Fruit fly (Drosophila melanogaster) whole organism, embryonic: ENCODE results near the gene CG31381.

Experiments used
- Bdp1 ChIP-seq: fragments of 200-800 bp; sonication (Bioruptor generic); optimal IDR thresholded peaks from 3 replicates; lab custom pipeline; 2016; ENCODE audit warnings: missing biosample characterization, missing genetic modification characterization
- Bgb ChIP-seq: fragments of 200-800 bp; sonication (Bioruptor generic); IDR thresholded peaks from 2 replicates; pipeline ENCODE4 v1.3.6; 2022; ENCODE audit warnings: missing biosample characterization, missing genetic modification characterization; ENCODE audit not compliant: partially characterized antibody
- BtbVII ChIP-seq: fragments of 200-800 bp; sonication (Bioruptor generic); optimal IDR thresholded peaks from 3 replicates; lab custom pipeline; 2017; ENCODE audit warnings: missing biosample characterization, mild to moderate bottlenecking, missing genetic modification characterization
- CG11560 ChIP-seq: fragments of 200-800 bp; sonication (Bioruptor generic); IDR thresholded peaks from 3 replicates; pipeline ENCODE4 v1.3.6; 2022; ENCODE audit warnings: missing biosample characterization, missing genetic modification characterization
- CG14014 ChIP-seq: fragments of 200-800 bp; sonication (Bioruptor generic); IDR thresholded peaks from 2 replicates; pipeline ENCODE4 v1.3.6; 2022; ENCODE audit warnings: missing biosample characterization, missing genetic modification characterization
- CG14050 ChIP-seq: fragments of 200-800 bp; sonication (Bioruptor generic); IDR thresholded peaks from 3 replicates; pipeline ENCODE4 v1.3.6; 2022; ENCODE audit warnings: missing biosample characterization, missing genetic modification characterization
- CG16779 ChIP-seq: fragments of 200-800 bp; sonication (Bioruptor generic); IDR thresholded peaks from 2 replicates; pipeline ENCODE4 v1.3.6; 2022; ENCODE audit warnings: missing biosample characterization, missing genetic modification characterization
- CG30403 ChIP-seq: fragments of 200-800 bp; sonication (Bioruptor generic); optimal IDR thresholded peaks from 3 replicates; lab custom pipeline; 2016; ENCODE audit warnings: missing biosample characterization, missing genetic modification characterization
- CG33557 ChIP-seq: fragments of 200-800 bp; sonication (Bioruptor generic); optimal IDR thresholded peaks from 2 replicates; lab custom pipeline; 2019; ENCODE audit warnings: missing biosample characterization, mild to moderate bottlenecking, missing genetic modification characterization, moderate library complexity
- CG3838 ChIP-seq: fragments of 200-800 bp; sonication (Bioruptor generic); optimal IDR thresholded peaks from 3 replicates; lab custom pipeline; 2016; ENCODE audit warnings: missing biosample characterization, missing genetic modification characterization
- CG42726 ChIP-seq: fragments of 200-800 bp; sonication (Bioruptor generic); IDR thresholded peaks from 2 replicates; pipeline ENCODE4 v1.3.6; 2022; ENCODE audit warnings: missing biosample characterization, missing genetic modification characterization; ENCODE audit not compliant: partially characterized antibody
- CG4617 ChIP-seq: fragments of 200-800 bp; sonication (Bioruptor generic); optimal IDR thresholded peaks from 3 replicates; lab custom pipeline; 2016; ENCODE audit warnings: missing biosample characterization, missing genetic modification characterization, borderline replicate concordance
- CG5180 ChIP-seq: fragments of 200-800 bp; sonication (Bioruptor generic); optimal IDR thresholded peaks from 3 replicates; lab custom pipeline; 2017; ENCODE audit warnings: missing biosample characterization, missing genetic modification characterization, mild to moderate bottlenecking, moderate library complexity, missing genetic modification reagents
- CG6254 ChIP-seq: fragments of 200-800 bp; sonication (Bioruptor generic); optimal IDR thresholded peaks from 3 replicates; lab custom pipeline; 2017; ENCODE audit warnings: mild to moderate bottlenecking, missing biosample characterization, missing genetic modification reagents, missing genetic modification characterization
- CG8359 ChIP-seq: fragments of 200-800 bp; sonication (Bioruptor generic); optimal IDR thresholded peaks from 2 replicates; lab custom pipeline; 2017; ENCODE audit warnings: missing biosample characterization, mild to moderate bottlenecking, missing genetic modification characterization, borderline replicate concordance
- CG8388 ChIP-seq: fragments of 200-800 bp; sonication (Bioruptor generic); optimal IDR thresholded peaks from 2 replicates; lab custom pipeline; 2019; ENCODE audit warnings: missing biosample characterization, mild to moderate bottlenecking, missing genetic modification characterization, moderate library complexity
- CoRest ChIP-seq: fragments of 200-800 bp; sonication (Bioruptor generic); optimal IDR thresholded peaks from 3 replicates; lab custom pipeline; 2018; ENCODE audit warnings: missing biosample characterization, mild to moderate bottlenecking, missing genetic modification characterization, moderate library complexity
- CrebB ChIP-seq: fragments of 200-800 bp; sonication (Bioruptor generic); optimal IDR thresholded peaks from 3 replicates; lab custom pipeline; 2018; ENCODE audit warnings: missing biosample characterization, mild to moderate bottlenecking, missing genetic modification characterization
- Drgx ChIP-seq: fragments of 200-800 bp; sonication (Bioruptor generic); IDR thresholded peaks from 2 replicates; pipeline ENCODE4 v1.3.6; 2022; ENCODE audit warnings: missing biosample characterization, missing genetic modification characterization
- Ets65A ChIP-seq: fragments of 200-800 bp; sonication (Bioruptor generic); peaks from one replicate; lab custom pipeline; 2016; ENCODE audit warnings: missing biosample characterization, missing genetic modification characterization
- HLHmδ ChIP-seq: fragments of 200-800 bp; sonication (Bioruptor generic); optimal IDR thresholded peaks from 2 replicates; lab custom pipeline; 2018; ENCODE audit warnings: missing biosample characterization, mild to moderate bottlenecking, missing genetic modification characterization, moderate library complexity
- Hr3 ChIP-seq: fragments of 200-800 bp; sonication (Bioruptor generic); optimal IDR thresholded peaks from 3 replicates; lab custom pipeline; 2016; ENCODE audit warnings: missing biosample characterization, missing genetic modification characterization
- Kr ChIP-seq: fragments of 200-800 bp; sonication (Bioruptor generic); optimal IDR thresholded peaks from 2 replicates; lab custom pipeline; 2017; ENCODE audit warnings: missing biosample characterization, mild to moderate bottlenecking, missing genetic modification characterization
- Lhr ChIP-seq: fragments of 200-800 bp; sonication (Bioruptor generic); optimal IDR thresholded peaks from 3 replicates; lab custom pipeline; 2017; ENCODE audit warnings: mild to moderate bottlenecking, missing biosample characterization, missing genetic modification reagents, missing genetic modification characterization
- Mad ChIP-seq: fragments of 200-800 bp; sonication (Bioruptor generic); optimal IDR thresholded peaks from 2 replicates; lab custom pipeline; 2016; ENCODE audit warnings: missing biosample characterization, missing genetic modification characterization
- NfI ChIP-seq: fragments of 200-800 bp; sonication (Bioruptor generic); optimal IDR thresholded peaks from 3 replicates; lab custom pipeline; 2018; ENCODE audit warnings: missing biosample characterization, mild to moderate bottlenecking, missing genetic modification characterization, moderate library complexity
- Oaz ChIP-seq: fragments of 200-800 bp; sonication (Bioruptor generic); IDR thresholded peaks from 2 replicates; pipeline ENCODE4 v1.3.6; 2022; ENCODE audit warnings: missing biosample characterization, missing genetic modification characterization
- Ravus ChIP-seq: fragments of 200-800 bp; sonication (Bioruptor generic); IDR thresholded peaks from 2 replicates; pipeline ENCODE4 v1.3.6; 2022; ENCODE audit warnings: missing biosample characterization, missing genetic modification characterization
- Spps ChIP-seq: fragments of 200-800 bp; sonication (Bioruptor generic); optimal IDR thresholded peaks from 2 replicates; lab custom pipeline; 2018; ENCODE audit warnings: missing biosample characterization, mild to moderate bottlenecking, missing genetic modification characterization
- ac ChIP-seq: fragments of 200-800 bp; sonication (Bioruptor generic); optimal IDR thresholded peaks from 3 replicates; lab custom pipeline; 2017; ENCODE audit warnings: missing biosample characterization, mild to moderate bottlenecking, missing genetic modification characterization
- bab2 ChIP-seq: fragments of 200-800 bp; sonication (Bioruptor generic); optimal IDR thresholded peaks from 2 replicates; lab custom pipeline; 2016; ENCODE audit warnings: missing biosample characterization, missing genetic modification characterization
- cg ChIP-seq: fragments of 200-800 bp; sonication (Bioruptor generic); optimal IDR thresholded peaks from 3 replicates; lab custom pipeline; 2019; ENCODE audit warnings: missing biosample characterization, mild to moderate bottlenecking, missing genetic modification characterization, moderate library complexity
- crol ChIP-seq: fragments of 200-800 bp; sonication (Bioruptor generic); IDR thresholded peaks from 2 replicates; pipeline ENCODE4 v1.3.6; 2022; ENCODE audit warnings: missing biosample characterization, missing genetic modification characterization
- danr ChIP-seq: fragments of 200-800 bp; sonication (Bioruptor generic); IDR thresholded peaks from 2 replicates; pipeline ENCODE4 v1.3.6; 2022; ENCODE audit warnings: missing biosample characterization, missing genetic modification characterization
- gsb-n ChIP-seq: fragments of 200-800 bp; sonication (Bioruptor generic); optimal IDR thresholded peaks from 3 replicates; lab custom pipeline; 2018; ENCODE audit warnings: missing biosample characterization, mild to moderate bottlenecking, missing genetic modification characterization
- gt ChIP-seq: fragments of 200-800 bp; sonication (Bioruptor generic); IDR thresholded peaks from 2 replicates; pipeline ENCODE4 v1.3.6; 2022; ENCODE audit warnings: missing biosample characterization, missing genetic modification characterization
- hkb ChIP-seq, 2 experiments: fragments of 200-800 bp in 1 of 2; fragments of >200 bp in 1 of 2; sonication (Bioruptor generic) in 1 of 2; IDR thresholded peaks in 1 of 2; optimal IDR thresholded peaks in 1 of 2; 2 replicates each; pipeline versions ENCODE4 v1.3.6 to Lab custom; 2017 to 2022; ENCODE audit warnings: missing biosample characterization in 1 of 2, missing genetic modification characterization in 1 of 2
- hth ChIP-seq: fragments of >200 bp; optimal IDR thresholded peaks from 2 replicates; lab custom pipeline; 2017; ENCODE audit warnings: inconsistent platforms
- lov ChIP-seq, 2 experiments: fragments of 200-800 bp in 1 of 2; fragments of >200 bp in 1 of 2; sonication (Bioruptor generic) in 1 of 2; IDR thresholded peaks in 1 of 2; optimal IDR thresholded peaks in 1 of 2; 2 replicates in 1 of 2; 3 replicates in 1 of 2; pipeline versions ENCODE4 v1.3.6 to Lab custom; 2017 to 2022; ENCODE audit warnings: missing biosample characterization in 1 of 2, missing genetic modification characterization in 1 of 2
- nerfin-2 ChIP-seq: fragments of 200-800 bp; sonication (Bioruptor generic); IDR thresholded peaks from 2 replicates; pipeline ENCODE4 v1.3.6; 2022; ENCODE audit warnings: missing biosample characterization, missing genetic modification characterization; ENCODE audit not compliant: partially characterized antibody
- pita ChIP-seq: fragments of 200-800 bp; sonication (Bioruptor generic); optimal IDR thresholded peaks from 2 replicates; lab custom pipeline; 2017; ENCODE audit warnings: missing biosample characterization, mild to moderate bottlenecking, missing genetic modification characterization
- rib ChIP-seq: fragments of 200-800 bp; sonication (Bioruptor generic); IDR thresholded peaks from 2 replicates; pipeline ENCODE4 v1.3.6; 2022; ENCODE audit warnings: missing biosample characterization, missing genetic modification characterization
- sens-2 ChIP-seq: fragments of 200-800 bp; sonication (Bioruptor generic); IDR thresholded peaks from 2 replicates; pipeline ENCODE4 v1.3.6; 2022; ENCODE audit warnings: missing biosample characterization, missing genetic modification characterization
- seq ChIP-seq: fragments of 200-800 bp; sonication (Bioruptor generic); IDR thresholded peaks from 2 replicates; pipeline ENCODE4 v1.3.6; 2022; ENCODE audit warnings: missing biosample characterization, missing genetic modification characterization
- toy ChIP-seq: fragments of 200-800 bp; sonication (Bioruptor generic); IDR thresholded peaks from 2 replicates; pipeline ENCODE4 v1.3.6; 2022; ENCODE audit warnings: missing biosample characterization, missing genetic modification characterization

Gene CG31381

dm6 chr3R:24870389-24871048 is 6.3 kb upstream of the CG31381 start, which contains the start of gene CycB3 (continued):
- TF ChIP-seq CG4617 (peak; percentile 19), ac (GFP tag; lab: Kevin White, UChicago) (peak; percentile 35), cg (GFP tag; lab: Kevin White, UChicago) (peak; percentile 1), CG16779 (no peak), CG6254 (GFP tag; lab: Kevin White, UChicago) (no peak), CrebB (no peak), sens-2 (GFP tag; lab: Robert Waterston, UW) (no peak), Bgb (peak; percentile 56; the same call in 1 of the 2 replicates), CG14050 (GFP tag; lab: Robert Waterston, UW) (no peak), nerfin-2 (GFP tag; lab: Robert Waterston, UW) (0 out of 2 replicates have a peak, but pooled peaks have one; percentile 19), Lhr (GFP tag; lab: Kevin White, UChicago) (peak; percentile 43), Drgx (no peak)

dm6 chr3R:24875939-24876842 is 654 bp upstream of the CG31381 start, which contains the start of gene CG3744:
Gene CG3744 (minus strand): TSS chr3R:24876654.
- peak; percentile 68 for TF ChIP-seq CG3838 (GFP tag; lab: Kevin White, UChicago)
- peak; percentile 83 for TF ChIP-seq toy (GFP tag; lab: Robert Waterston, UW)
- TF ChIP-seq danr (GFP tag; lab: Robert Waterston, UW): peak; percentile 73
- no peak for TF ChIP-seq Kr (GFP tag; lab: Kevin White, UChicago)
- TF ChIP-seq NfI (GFP tag; lab: Kevin White, UChicago): peak; percentile 95
- peak; percentile 54 for TF ChIP-seq Spps (tag; lab: Kevin White, UChicago)
- peak; percentile 82 for TF ChIP-seq seq
- TF ChIP-seq gsb-n: peak; percentile 78
- no peak for TF ChIP-seq hth (lab: Kevin White, UChicago)
- TF ChIP-seq CG42726 (GFP tag; lab: Robert Waterston, UW): peak; percentile 92
- TF ChIP-seq bab2 (GFP tag; lab: Kevin White, UChicago): peak; percentile 75
- TF ChIP-seq Mad (GFP tag; lab: Kevin White, UChicago): peak; percentile 81
- TF ChIP-seq rib: peak; percentile 90
- peak; percentile 44; the same call in 1 of the 2 replicates for TF ChIP-seq crol
- peak; percentile 75 for TF ChIP-seq Ravus (GFP tag; lab: Robert Waterston, UW)
- peak; percentile 93 for TF ChIP-seq CoRest (tag; lab: Kevin White, UChicago)
- TF ChIP-seq Ets65A (GFP tag; lab: Kevin White, UChicago): peak; percentile 99
- peak; percentile 65 for TF ChIP-seq nerfin-2 (GFP tag; lab: Robert Waterston, UW)
- peak; percentile 77; the same call in 1 of the 2 replicates for TF ChIP-seq Oaz (GFP tag; lab: Robert Waterston, UW)
- TF ChIP-seq CG33557 (GFP tag; lab: Kevin White, UChicago): peak; percentile 78
- peak; percentile 92 for TF ChIP-seq CG30403 (GFP tag; lab: Kevin White, UChicago)
- peak; percentile 76 for TF ChIP-seq gt
- peak; percentile 95 for TF ChIP-seq CG14014 (GFP tag; lab: Robert Waterston, UW)
- TF ChIP-seq Hr3: peak; percentile 92
- no peak for TF ChIP-seq lov (optimal IDR thresholded peaks at IDR 0.05; lab: Kevin White, UChicago)
- TF ChIP-seq lov (GFP tag; IDR thresholded peaks at IDR 0.05; lab: Robert Waterston, UW): peak; percentile 93
- peak; percentile 77 for TF ChIP-seq BtbVII
- TF ChIP-seq CG5180 (GFP tag; lab: Kevin White, UChicago): no peak
- peak; percentile 87 for TF ChIP-seq CG8388
- TF ChIP-seq HLHmδ: no peak
- TF ChIP-seq CG11560 (tag; lab: Robert Waterston, UW): peak; percentile 72
- TF ChIP-seq CG8359: peak; percentile 55
- TF ChIP-seq hkb (optimal IDR thresholded peaks at IDR 0.05; lab: Kevin White, UChicago): no peak
- peak; percentile 89 for TF ChIP-seq hkb (GFP tag; IDR thresholded peaks at IDR 0.05; lab: Robert Waterston, UW)
- no peak for TF ChIP-seq pita (GFP tag; lab: Kevin White, UChicago)
- peak; percentile 89 for TF ChIP-seq Drgx
- peak; percentile 29 for TF ChIP-seq Bdp1
